Fruit fly (Drosophila melanogaster) whole organism, prepupa: Measurements from ENCODE around the gene CrebB.

ENCODE experiments used
- Blimp-1 ChIP-seq: fragments of 200-800 bp; sonication (Bioruptor generic); optimal IDR thresholded peaks from 3 replicates; lab custom pipeline; 2017; ENCODE audit warnings: missing biosample characterization, missing genetic modification characterization, mild to moderate bottlenecking, moderate library complexity, missing genetic modification reagents
- CG1621 ChIP-seq: fragments of 200-800 bp; sonication (Bioruptor generic); optimal IDR thresholded peaks from 3 replicates; lab custom pipeline; 2018; ENCODE audit warnings: missing biosample characterization, mild to moderate bottlenecking, missing genetic modification characterization
- CG31627 ChIP-seq: fragments of 200-800 bp; sonication (Bioruptor generic); optimal IDR thresholded peaks from 3 replicates; lab custom pipeline; 2016; ENCODE audit warnings: missing biosample characterization, missing genetic modification characterization
- CG32006 ChIP-seq: fragments of 200-800 bp; sonication (Bioruptor generic); optimal IDR thresholded peaks from 3 replicates; lab custom pipeline; 2017; ENCODE audit warnings: missing biosample characterization, mild to moderate bottlenecking, missing genetic modification characterization
- CG34406 ChIP-seq: fragments of 200-800 bp; sonication (Bioruptor generic); optimal IDR thresholded peaks from 3 replicates; lab custom pipeline; 2016; ENCODE audit warnings: missing biosample characterization, missing genetic modification characterization
- CG3919 ChIP-seq: fragments of 200-800 bp; sonication (Bioruptor generic); optimal IDR thresholded peaks from 3 replicates; lab custom pipeline; 2016; ENCODE audit warnings: missing biosample characterization, missing genetic modification characterization
- CG6792 ChIP-seq: fragments of 200-800 bp; sonication (Bioruptor generic); optimal IDR thresholded peaks from 3 replicates; lab custom pipeline; 2016; ENCODE audit warnings: missing biosample characterization, missing genetic modification characterization
- CG6808 ChIP-seq: fragments of 200-800 bp; sonication (Bioruptor generic); optimal IDR thresholded peaks from 3 replicates; lab custom pipeline; 2017; ENCODE audit warnings: missing biosample characterization, missing genetic modification characterization, mild to moderate bottlenecking, moderate library complexity, missing genetic modification reagents
- CG6854 ChIP-seq: fragments of 200-800 bp; sonication (Bioruptor generic); optimal IDR thresholded peaks from 2 replicates; lab custom pipeline; 2017; ENCODE audit warnings: missing biosample characterization, mild to moderate bottlenecking, missing genetic modification characterization
- CG8119 ChIP-seq: fragments of 200-800 bp; sonication (Bioruptor generic); IDR thresholded peaks from 3 replicates; pipeline ENCODE4 v1.3.6; 2022; ENCODE audit warnings: missing biosample characterization, missing genetic modification characterization
- CG8319 ChIP-seq: fragments of 200-800 bp; sonication (Bioruptor generic); optimal IDR thresholded peaks from 3 replicates; lab custom pipeline; 2016; ENCODE audit warnings: missing biosample characterization, missing genetic modification characterization
- CG8632 ChIP-seq: fragments of 200-800 bp; sonication (Bioruptor generic); optimal IDR thresholded peaks from 3 replicates; lab custom pipeline; 2016; ENCODE audit warnings: missing biosample characterization, missing genetic modification characterization
- Eip78C ChIP-seq: fragments of 200-800 bp; sonication (Bioruptor generic); peaks from one replicate; lab custom pipeline; 2016; ENCODE audit warnings: missing biosample characterization, missing genetic modification characterization
- Eip93F ChIP-seq: fragments of 200-800 bp; sonication (Bioruptor generic); optimal IDR thresholded peaks from 2 replicates; lab custom pipeline; 2016; ENCODE audit warnings: missing biosample characterization, mild to moderate bottlenecking, missing genetic modification characterization
- Ets21C ChIP-seq: fragments of 200-800 bp; sonication (Bioruptor generic); optimal IDR thresholded peaks from 3 replicates; lab custom pipeline; 2016; ENCODE audit warnings: missing biosample characterization, missing genetic modification characterization
- Ets96B ChIP-seq: fragments of 200-800 bp; optimal IDR thresholded peaks from 2 replicates; lab custom pipeline; 2019; ENCODE audit warnings: missing biosample characterization, mild to moderate bottlenecking, missing genetic modification characterization, moderate library complexity
- Gug ChIP-seq: fragments of 200-800 bp; sonication (Bioruptor generic); IDR thresholded peaks from 2 replicates; pipeline ENCODE4 v1.3.6; 2022; ENCODE audit warnings: missing biosample characterization, missing genetic modification characterization
- Sox102F ChIP-seq: fragments of 200-800 bp; sonication (Bioruptor generic); optimal IDR thresholded peaks from 2 replicates; lab custom pipeline; 2016; ENCODE audit warnings: missing biosample characterization, mild to moderate bottlenecking, missing genetic modification characterization
- achi ChIP-seq: fragments of 200-800 bp; sonication (Bioruptor generic); optimal IDR thresholded peaks from 3 replicates; lab custom pipeline; 2016; ENCODE audit warnings: missing biosample characterization, missing genetic modification characterization
- acj6 ChIP-seq: fragments of 200-800 bp; sonication (Bioruptor generic); optimal IDR thresholded peaks from 3 replicates; lab custom pipeline; 2016; ENCODE audit warnings: missing biosample characterization, missing genetic modification characterization
- esn ChIP-seq: fragments of 200-800 bp; sonication (Bioruptor generic); optimal IDR thresholded peaks from 2 replicates; lab custom pipeline; 2016; ENCODE audit warnings: missing biosample characterization, mild to moderate bottlenecking, missing genetic modification characterization, moderate library complexity
- fd59A ChIP-seq: fragments of 200-800 bp; sonication (Bioruptor generic); optimal IDR thresholded peaks from 2 replicates; lab custom pipeline; 2017; ENCODE audit warnings: missing biosample characterization, mild to moderate bottlenecking, missing genetic modification characterization, missing genetic modification reagents
- fkh ChIP-seq: fragments of 200-800 bp; sonication (Bioruptor generic); optimal IDR thresholded peaks from 3 replicates; lab custom pipeline; 2017; ENCODE audit warnings: missing biosample characterization, mild to moderate bottlenecking, missing genetic modification characterization, moderate library complexity
- lz ChIP-seq: fragments of 200-800 bp; sonication (Bioruptor generic); optimal IDR thresholded peaks from 3 replicates; lab custom pipeline; 2016; ENCODE audit warnings: missing biosample characterization, missing genetic modification characterization
- net ChIP-seq: fragments of 200-800 bp; sonication (Bioruptor generic); optimal IDR thresholded peaks from 3 replicates; lab custom pipeline; 2016; ENCODE audit warnings: missing biosample characterization, missing genetic modification characterization
- salr ChIP-seq, 2 experiments: fragments of 200-800 bp; sonication (Bioruptor generic); optimal IDR thresholded peaks; 3 replicates each; lab custom pipeline; 2016 to 2018; ENCODE audit warnings: missing biosample characterization in 2 of 2, missing genetic modification characterization in 2 of 2, mild to moderate bottlenecking in 1 of 2
- svp ChIP-seq: fragments of 200-800 bp; sonication (Bioruptor generic); peaks from one replicate; lab custom pipeline; 2016; ENCODE audit warnings: missing biosample characterization, missing genetic modification characterization

The CrebB gene

dm6 chrX:18370775-18371735, 4.9 kb downstream of the CrebB start (continued):
- TF ChIP-seq CG1621 (tag; lab: Kevin White, UChicago): peak; percentile 80
- TF ChIP-seq Ets96B: peak; percentile 64
- TF ChIP-seq acj6 (GFP tag; lab: Kevin White, UChicago): no peak
- no peak for TF ChIP-seq CG31627 (GFP tag; lab: Kevin White, UChicago)
- TF ChIP-seq fd59A: peak; percentile 51
- peak; percentile 40 to 55 for TF ChIP-seq salr (GFP tag; optimal IDR thresholded peaks at IDR 0.05; lab: Kevin White, UChicago)
- peak; percentile 80 for TF ChIP-seq Eip78C (GFP tag; lab: Kevin White, UChicago)
- TF ChIP-seq CG8632 (GFP tag; lab: Kevin White, UChicago): peak; percentile 35
- no peak for TF ChIP-seq CG3919 (GFP tag; lab: Kevin White, UChicago)
- TF ChIP-seq CG34406: peak; percentile 63
- TF ChIP-seq, all 60 proteins: peak for 40

DNA sequence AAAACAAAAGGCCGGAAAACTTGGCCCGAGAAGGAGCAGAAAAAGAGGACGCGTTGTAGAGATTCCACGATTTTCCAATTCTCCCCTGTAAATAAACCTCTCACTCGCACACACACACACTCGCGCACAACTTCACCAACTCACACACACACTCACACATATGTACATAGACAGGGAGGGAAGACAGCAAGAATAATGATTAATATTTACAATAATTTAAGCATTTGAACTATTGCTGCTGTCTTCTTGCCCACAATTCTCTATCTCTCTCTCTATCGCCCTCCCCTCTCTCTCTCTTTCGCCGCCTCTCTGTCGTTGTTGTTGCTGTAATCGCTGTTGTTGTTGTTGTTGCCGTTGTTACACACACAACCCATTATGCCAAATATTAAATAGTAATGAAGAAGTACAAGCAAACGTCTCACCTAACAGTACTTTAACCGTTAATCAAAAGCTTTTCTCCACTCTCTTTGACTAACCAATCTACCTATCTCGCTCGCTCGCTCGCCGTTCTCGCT, 8.3 kb downstream of the CrebB start:
- TF ChIP-seq fkh (GFP tag; lab: Kevin White, UChicago) (peak; percentile 84), CG8319 (GFP tag; lab: Kevin White, UChicago) (no peak)

- TF ChIP-seq achi (GFP tag; lab: Kevin White, UChicago) (no peak), CG1621 (tag; lab: Kevin White, UChicago) (peak; percentile 32)
Observed at dm6 chrX:18379791-18380190, 13.6 kb downstream of the CrebB start, which contains the start of the genes por and CG6179. por (minus strand) TSS chrX:18379854. CG6179 (plus strand) TSS chrX:18380082.

dm6 chrX:18385056-18385455, 18.9 kb downstream of the CrebB start, which contains the start of gene betaCOP:
betaCOP (minus strand) TSS chrX:18385242.
- no peak for TF ChIP-seq net (GFP tag; lab: Kevin White, UChicago)
- no peak for TF ChIP-seq Ets21C (GFP tag; lab: Kevin White, UChicago)
- TF ChIP-seq CG6808 (GFP tag; lab: Kevin White, UChicago): no peak
- no peak for TF ChIP-seq lz (GFP tag; lab: Kevin White, UChicago)
- TF ChIP-seq CG8319 (GFP tag; lab: Kevin White, UChicago): no peak
- TF ChIP-seq CG8119 (GFP tag; lab: Robert Waterston, UW): no peak
- TF ChIP-seq fkh (GFP tag; lab: Kevin White, UChicago): no peak
- TF ChIP-seq Eip93F (GFP tag; lab: Kevin White, UChicago): no peak
- TF ChIP-seq achi (GFP tag; lab: Kevin White, UChicago): no peak
- no peak for TF ChIP-seq CG6854 (GFP tag; lab: Kevin White, UChicago)
- no peak for TF ChIP-seq esn (GFP tag; lab: Kevin White, UChicago)
- TF ChIP-seq CG32006: no peak
- no peak for TF ChIP-seq CG6792 (GFP tag; lab: Kevin White, UChicago)
- no peak for TF ChIP-seq Eip78C (GFP tag; lab: Kevin White, UChicago)
- TF ChIP-seq Gug (GFP tag; lab: Robert Waterston, UW): no peak

DNA sequence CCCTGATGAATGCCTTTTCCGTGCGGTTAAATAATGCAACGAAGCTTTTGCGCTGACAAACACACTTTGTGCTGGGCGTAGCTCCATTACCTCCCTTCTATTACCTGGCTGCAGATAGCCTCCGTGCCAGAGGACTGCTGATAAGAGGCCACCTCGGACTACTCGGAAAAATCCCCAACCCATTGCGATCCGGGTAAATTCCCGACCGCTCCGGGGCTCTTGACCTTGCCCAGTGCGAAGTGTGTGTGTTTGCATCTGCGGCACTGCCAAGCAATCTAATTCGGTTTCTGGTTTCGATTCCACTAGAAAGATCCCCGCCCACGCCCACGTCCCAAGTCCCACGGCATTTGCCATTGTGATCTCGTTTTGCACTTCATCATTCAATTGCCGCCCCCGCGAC, 19.6 kb downstream of the CrebB start:
- TF ChIP-seq fkh (GFP tag; lab: Kevin White, UChicago): no peak
- TF ChIP-seq CG32006: no peak
- TF ChIP-seq Blimp-1: no peak
- peak; percentile 73 for TF ChIP-seq svp (GFP tag; lab: Kevin White, UChicago)

DNA sequence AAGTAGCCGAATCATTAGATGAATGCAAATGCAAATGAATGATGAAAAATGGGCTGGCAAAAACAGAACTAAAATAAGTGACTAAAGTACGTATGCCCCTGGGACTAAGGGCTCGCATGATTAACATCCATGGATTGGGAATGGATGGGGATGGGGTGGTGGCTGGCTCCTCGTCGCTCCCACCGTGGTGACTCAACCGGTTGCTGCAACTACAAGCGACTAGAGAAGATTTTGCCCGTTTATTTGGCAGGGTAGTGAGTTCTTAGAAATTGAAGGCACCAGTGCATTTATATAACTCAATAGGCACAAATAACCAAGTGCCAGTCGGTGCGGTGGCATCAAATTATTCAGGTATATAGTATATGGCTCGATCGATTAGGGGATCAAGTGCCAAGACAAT, 20.6 kb downstream of the CrebB start, which contains the start of gene Tsf1:
Tsf1 (plus strand) TSS at position 301 of the 400 bp plus-strand sequence.
- TF ChIP-seq Sox102F: no peak
- peak; percentile 57 for TF ChIP-seq Eip78C (GFP tag; lab: Kevin White, UChicago)
